Worm (Caenorhabditis elegans): ENCODE measurements around the gene str-8.

ce11 chrV:15733568-15733967 lies 21.3 kb upstream of the str-8 start, which contains the start of gene T23D5.3:
- TF ChIP-seq klf-2 (GFP tag; conservative IDR thresholded peaks at IDR 0.05) (no peak), flt-1 (GFP tag; IDR thresholded peaks at IDR 0.05) (no peak), med-1 (GFP tag; optimal IDR thresholded peaks at IDR 0.05; ENCODE audit: insufficient read depth) (no peak), cog-1 (tag; optimal IDR thresholded peaks at IDR 0.05) (no peak), ztf-29 (GFP tag; IDR thresholded peaks at IDR 0.05) (no peak), ztf-23 (GFP tag; IDR thresholded peaks at IDR 0.05) (no peak), ref-1 (GFP tag; conservative IDR thresholded peaks at IDR 0.05) (no peak)
